Worm (Caenorhabditis elegans): ENCODE measurements around the gene argk-1.

The argk-1 gene

DNA sequence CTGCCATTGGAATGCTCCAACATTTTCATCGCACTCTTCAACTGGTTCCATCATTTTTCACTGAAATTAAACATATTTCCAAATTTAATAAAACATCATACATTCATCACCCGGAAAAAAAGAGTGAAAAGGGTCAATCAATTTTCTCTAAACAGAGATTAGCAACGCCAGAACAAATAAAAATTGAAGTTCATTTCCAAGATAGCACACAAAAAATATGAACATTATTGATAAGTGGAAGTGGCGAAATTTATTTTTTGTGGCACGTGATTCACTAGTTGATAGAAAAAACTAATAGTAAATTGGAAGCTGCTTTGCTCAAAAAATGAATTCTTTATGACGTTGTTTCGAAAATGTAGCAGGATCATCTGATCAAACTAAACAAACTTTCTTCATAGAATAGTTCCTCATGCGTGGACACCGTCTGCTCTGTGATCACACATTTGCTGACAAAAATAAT lies 28.4 kb upstream of the argk-1 start, which contains the start of the genes F14H3.12 and srj-29 (continued):
- TF ChIP-seq php-3 (GFP tag; IDR thresholded peaks at IDR 0.05) (no peak), dve-1 (tag; optimal IDR thresholded peaks at IDR 0.05; ENCODE audit: insufficient read depth) (peak; percentile 79), pqm-1 (tag; optimal IDR thresholded peaks at IDR 0.05) (peak; percentile 73), zfp-2 (tag; optimal IDR thresholded peaks at IDR 0.05) (no peak), F26F4.8 (GFP tag; conservative IDR thresholded peaks at IDR 0.05) (no peak), T20F7.1 (GFP tag; optimal IDR thresholded peaks at IDR 0.05) (no peak), lin-39 (tag; optimal IDR thresholded peaks at IDR 0.05) (no peak), vab-7 (GFP tag; IDR thresholded peaks at IDR 0.05) (no peak), ceh-28 (tag; optimal IDR thresholded peaks at IDR 0.05) (no peak), sdz-12 (GFP tag; optimal IDR thresholded peaks at IDR 0.05) (no peak), hlh-30 (tag; optimal IDR thresholded peaks at IDR 0.05; ENCODE audit: insufficient read depth) (no peak), hlh-11 (tag; optimal IDR thresholded peaks at IDR 0.05) (peak; percentile 49), D1046.2 (GFP tag; IDR thresholded peaks at IDR 0.05) (no peak), dmd-6 (GFP tag; IDR thresholded peaks at IDR 0.05) (peak; percentile 74), lin-38 (GFP tag; IDR thresholded peaks at IDR 0.05) (no peak), snpc-1.2 (GFP tag; IDR thresholded peaks at IDR 0.05) (no peak), ctbp-1 (GFP tag; IDR thresholded peaks at IDR 0.05) (no peak)

DNA sequence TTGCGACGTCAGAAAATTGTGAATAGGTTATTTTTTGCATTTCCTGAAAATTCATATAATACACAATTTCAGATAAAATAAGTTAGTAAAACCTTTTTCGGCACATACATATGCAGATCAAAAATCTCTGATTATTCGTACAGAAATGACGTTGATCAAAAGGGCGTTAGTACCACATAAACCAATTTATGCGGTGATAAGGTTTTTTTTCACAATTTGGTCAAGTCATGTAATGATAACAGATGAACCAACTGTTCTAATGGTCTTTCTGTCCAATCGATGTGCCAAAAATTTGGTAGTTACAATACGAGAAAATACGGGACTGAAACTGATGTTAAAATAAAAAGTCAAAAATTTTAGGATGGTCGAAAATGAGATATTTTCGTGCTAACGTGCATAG lies 23.7 kb upstream of the argk-1 start:
- no peak for TF ChIP-seq daf-16 (GFP tag; optimal IDR thresholded peaks at IDR 0.05)
- TF ChIP-seq daf-16 (tag; optimal IDR thresholded peaks at IDR 0.05): peak; percentile 42
- no peak for TF ChIP-seq F26F4.8 (GFP tag; conservative IDR thresholded peaks at IDR 0.05)
- TF ChIP-seq F10B5.3 (tag; optimal IDR thresholded peaks at IDR 0.05): no peak
- TF ChIP-seq pqm-1 (tag; optimal IDR thresholded peaks at IDR 0.05): peak; percentile 74
- no peak for TF ChIP-seq D1046.2 (GFP tag; IDR thresholded peaks at IDR 0.05)
- no peak for TF ChIP-seq ctbp-1 (GFP tag; IDR thresholded peaks at IDR 0.05)
- peak; percentile 68; the same call in 1 of the 2 replicates for TF ChIP-seq php-3 (GFP tag; IDR thresholded peaks at IDR 0.05)
- no peak for TF ChIP-seq arid-1 (GFP tag; conservative IDR thresholded peaks at IDR 0.05)
- TF ChIP-seq mdl-1 (tag; optimal IDR thresholded peaks at IDR 0.05): no peak
- no peak for TF ChIP-seq dpl-1 (GFP tag; optimal IDR thresholded peaks at IDR 0.05)
- TF ChIP-seq zip-11 (GFP tag; IDR thresholded peaks at IDR 0.05): no peak
- no peak for TF ChIP-seq ztf-7 (tag; optimal IDR thresholded peaks at IDR 0.05)
- TF ChIP-seq madf-5 (GFP tag; IDR thresholded peaks at IDR 0.05): no peak
- TF ChIP-seq dmd-6 (GFP tag; IDR thresholded peaks at IDR 0.05): peak; percentile 76
- TF ChIP-seq unc-62 (GFP tag; optimal IDR thresholded peaks at IDR 0.05 in 1 of 2): peak in 1 of 2 experiments; percentile 0
- TF ChIP-seq unc-62 (tag; optimal IDR thresholded peaks at IDR 0.05): no peak
- TF ChIP-seq lin-15B (tag; optimal IDR thresholded peaks at IDR 0.05): no peak
- peak; percentile 41 for TF ChIP-seq dve-1 (tag; optimal IDR thresholded peaks at IDR 0.05; ENCODE audit: insufficient read depth)
- peak; percentile 84 for TF ChIP-seq nhr-28 (tag; optimal IDR thresholded peaks at IDR 0.05)
- TF ChIP-seq fos-1 (tag; optimal IDR thresholded peaks at IDR 0.05): no peak
- no peak for TF ChIP-seq sdz-12 (GFP tag; optimal IDR thresholded peaks at IDR 0.05)
- no peak for TF ChIP-seq zfp-2 (tag; optimal IDR thresholded peaks at IDR 0.05)
- TF ChIP-seq mes-2 (tag; optimal IDR thresholded peaks at IDR 0.05; ENCODE audit: poor library complexity, severe bottlenecking): no peak
- TF ChIP-seq nhr-42 (GFP tag; IDR thresholded peaks at IDR 0.05): no peak
- peak; percentile 14 for TF ChIP-seq nhr-48 (tag; optimal IDR thresholded peaks at IDR 0.05)
- no peak for TF ChIP-seq saeg-2 (GFP tag; IDR thresholded peaks at IDR 0.05)
- no peak for TF ChIP-seq unc-130 (GFP tag; optimal IDR thresholded peaks at IDR 0.05)
- TF ChIP-seq unc-39 (tag; optimal IDR thresholded peaks at IDR 0.05): no peak
- no peak for TF ChIP-seq Y48G9A.11 (GFP tag; IDR thresholded peaks at IDR 0.05)
- no peak for TF ChIP-seq mxl-2 (GFP tag; conservative IDR thresholded peaks at IDR 0.05)

DNA sequence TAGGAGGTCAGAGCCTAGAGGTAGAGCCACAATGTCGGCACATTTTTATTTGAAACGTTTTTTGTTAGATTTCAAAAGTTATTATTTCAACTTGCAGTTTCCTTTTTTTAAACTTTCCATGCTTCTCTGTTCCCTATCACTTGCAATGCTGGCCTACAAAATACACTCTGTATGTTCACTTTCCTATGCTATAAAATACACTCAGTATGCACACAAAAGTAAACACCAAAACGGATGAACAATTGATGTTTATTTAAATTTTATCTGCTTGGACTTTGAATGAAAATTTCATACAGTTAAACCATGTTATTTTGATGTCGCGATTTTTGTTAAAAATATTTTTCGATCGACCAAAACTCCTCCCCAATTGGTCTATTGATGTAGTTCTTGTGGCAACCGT lies 23.0 kb upstream of the argk-1 start:
- no peak for TF ChIP-seq hmg-1.1 (GFP tag; IDR thresholded peaks at IDR 0.05)
- TF ChIP-seq daf-16 (GFP tag; optimal IDR thresholded peaks at IDR 0.05): no peak
- TF ChIP-seq daf-16 (tag; optimal IDR thresholded peaks at IDR 0.05): peak; percentile 86
- no peak for TF ChIP-seq T26A8.4 (GFP tag; IDR thresholded peaks at IDR 0.05)
- no peak for TF ChIP-seq nhr-111 (GFP tag; optimal IDR thresholded peaks at IDR 0.05)
- TF ChIP-seq dve-1 (tag; optimal IDR thresholded peaks at IDR 0.05; ENCODE audit: insufficient read depth): peak; percentile 27
- TF ChIP-seq pha-4 (GFP tag; IDR thresholded peaks at IDR 0.05): no peak
- peak; percentile 7 for TF ChIP-seq pha-4 (tag; optimal IDR thresholded peaks at IDR 0.05)
- peak; percentile 87 for TF ChIP-seq nhr-28 (tag; optimal IDR thresholded peaks at IDR 0.05)
- TF ChIP-seq T20F7.1 (GFP tag; optimal IDR thresholded peaks at IDR 0.05): no peak
- 0 out of 2 replicates have a peak, but pooled peaks have one; percentile 27 for TF ChIP-seq php-3 (GFP tag; IDR thresholded peaks at IDR 0.05)

All from whole organism, L4 larva.